Fruit fly (Drosophila melanogaster) whole organism, embryonic: ENCODE results near the gene CG13144.
A peak's percentile ranks its signal among the peaks of the same experiment; 100 is the strongest.

ENCODE experiments used
- Awh ChIP-seq: fragments of 200-800 bp; sonication (Bioruptor generic); IDR thresholded peaks from 2 replicates; pipeline ENCODE4, ENCODE4 v1.3.6; 2022; ENCODE audit warnings: missing biosample characterization, missing genetic modification characterization
- BtbVII ChIP-seq: fragments of 200-800 bp; sonication (Bioruptor generic); optimal IDR thresholded peaks from 3 replicates; lab custom pipeline; 2017; ENCODE audit warnings: missing biosample characterization, mild to moderate bottlenecking, missing genetic modification characterization
- CG10543 ChIP-seq: fragments of 200-800 bp; sonication (Bioruptor generic); optimal IDR thresholded peaks from 3 replicates; lab custom pipeline; 2017; ENCODE audit warnings: missing biosample characterization, mild to moderate bottlenecking, missing genetic modification characterization, moderate library complexity
- CG11695 ChIP-seq: fragments of 200-800 bp; sonication (Bioruptor generic); IDR thresholded peaks from 3 replicates; pipeline ENCODE4 v1.3.6; 2022; ENCODE audit warnings: missing biosample characterization, missing genetic modification characterization
- CG12071 ChIP-seq: fragments of 200-800 bp; sonication (Bioruptor generic); optimal IDR thresholded peaks from 3 replicates; lab custom pipeline; 2018; ENCODE audit warnings: missing biosample characterization, mild to moderate bottlenecking, missing genetic modification characterization
- CG12659 ChIP-seq: fragments of 200-800 bp; sonication (Bioruptor generic); optimal IDR thresholded peaks from 3 replicates; lab custom pipeline; 2017; ENCODE audit warnings: mild to moderate bottlenecking, missing biosample characterization, missing genetic modification reagents, missing genetic modification characterization
- CG12769 ChIP-seq: fragments of 200-800 bp; sonication (Bioruptor generic); optimal IDR thresholded peaks from 2 replicates; lab custom pipeline; 2019; ENCODE audit warnings: missing biosample characterization, mild to moderate bottlenecking, missing genetic modification characterization, moderate library complexity
- CG14014 ChIP-seq: fragments of 200-800 bp; sonication (Bioruptor generic); IDR thresholded peaks from 2 replicates; pipeline ENCODE4 v1.3.6; 2022; ENCODE audit warnings: missing biosample characterization, missing genetic modification characterization
- CG14441 ChIP-seq: fragments of 200-800 bp; sonication (Bioruptor generic); IDR thresholded peaks from 2 replicates; pipeline ENCODE4 v1.3.6; 2022; ENCODE audit warnings: missing biosample characterization, missing genetic modification characterization
- CG14860 ChIP-seq: fragments of 200-800 bp; sonication (Bioruptor generic); IDR thresholded peaks from 3 replicates; pipeline ENCODE4 v1.3.6; 2022; ENCODE audit warnings: missing biosample characterization, missing genetic modification characterization; ENCODE audit not compliant: partially characterized antibody
- CG15479 ChIP-seq: fragments of 200-800 bp; sonication (Bioruptor generic); optimal IDR thresholded peaks from 3 replicates; lab custom pipeline; 2019; ENCODE audit warnings: missing biosample characterization, mild to moderate bottlenecking, missing genetic modification characterization, moderate library complexity
- CG2116 ChIP-seq: fragments of 200-800 bp; sonication (Bioruptor generic); optimal IDR thresholded peaks from 3 replicates; lab custom pipeline; 2018; ENCODE audit warnings: missing biosample characterization, mild to moderate bottlenecking, missing genetic modification characterization
- CG3163 ChIP-seq: fragments of 200-800 bp; sonication (Bioruptor generic); optimal IDR thresholded peaks from 3 replicates; lab custom pipeline; 2016; ENCODE audit warnings: missing biosample characterization, missing genetic modification characterization
- CG33557 ChIP-seq: fragments of 200-800 bp; sonication (Bioruptor generic); optimal IDR thresholded peaks from 2 replicates; lab custom pipeline; 2019; ENCODE audit warnings: missing biosample characterization, mild to moderate bottlenecking, missing genetic modification characterization, moderate library complexity
- CG4360 ChIP-seq: fragments of 200-800 bp; sonication (Bioruptor generic); IDR thresholded peaks from 2 replicates; pipeline ENCODE4 v1.3.6; 2022; ENCODE audit warnings: missing biosample characterization, missing genetic modification characterization
- CG5245 ChIP-seq: fragments of 200-800 bp; sonication (Bioruptor generic); optimal IDR thresholded peaks from 3 replicates; lab custom pipeline; 2016; ENCODE audit warnings: missing biosample characterization, missing genetic modification characterization
- CG6683 ChIP-seq: fragments of 200-800 bp; sonication (Bioruptor generic); optimal IDR thresholded peaks from 2 replicates; lab custom pipeline; 2017; ENCODE audit warnings: missing biosample characterization, mild to moderate bottlenecking, missing genetic modification characterization, missing genetic modification reagents
- CG6813 ChIP-seq: fragments of 200-800 bp; sonication (Bioruptor generic); optimal IDR thresholded peaks from 2 replicates; lab custom pipeline; 2017; ENCODE audit warnings: missing biosample characterization, missing genetic modification characterization, mild to moderate bottlenecking, moderate library complexity, missing genetic modification reagents
- CG7357 ChIP-seq: fragments of 200-800 bp; sonication (Bioruptor generic); IDR thresholded peaks from 3 replicates; pipeline ENCODE4 v1.3.6; 2022; ENCODE audit warnings: missing biosample characterization, missing genetic modification characterization
- CG7372 ChIP-seq: fragments of 200-800 bp; sonication (Bioruptor generic); IDR thresholded peaks from 2 replicates; pipeline ENCODE4 v1.3.6; 2022; ENCODE audit warnings: missing biosample characterization, missing genetic modification characterization
- CG7745 ChIP-seq: fragments of 200-800 bp; sonication (Bioruptor generic); optimal IDR thresholded peaks from 2 replicates; lab custom pipeline; 2018; ENCODE audit warnings: missing biosample characterization, mild to moderate bottlenecking, missing genetic modification characterization, moderate library complexity
- CG7987 ChIP-seq: fragments of 200-800 bp; sonication (Bioruptor generic); optimal IDR thresholded peaks from 2 replicates; lab custom pipeline; 2018; ENCODE audit warnings: missing biosample characterization, mild to moderate bottlenecking, missing genetic modification characterization, moderate library complexity
- Doc2 ChIP-seq: fragments of 200-800 bp; sonication (Bioruptor generic); IDR thresholded peaks from 2 replicates; pipeline ENCODE4 v1.3.6; 2022; ENCODE audit warnings: missing biosample characterization, missing genetic modification characterization
- E2f2 ChIP-seq: fragments of 200-800 bp; sonication (Bioruptor generic); IDR thresholded peaks from 2 replicates; pipeline ENCODE4 v1.3.6; 2022; ENCODE audit warnings: missing biosample characterization, missing genetic modification characterization
- H2.0 ChIP-seq: fragments of 200-800 bp; sonication (Bioruptor generic); IDR thresholded peaks from 2 replicates; pipeline ENCODE4 v1.3.6; 2022; ENCODE audit warnings: missing biosample characterization, missing genetic modification characterization
- Max ChIP-seq: fragments of 200-800 bp; sonication (Bioruptor generic); optimal IDR thresholded peaks from 2 replicates; lab custom pipeline; 2016; ENCODE audit warnings: missing biosample characterization, mild to moderate bottlenecking, missing genetic modification characterization
- NK7.1 ChIP-seq: fragments of 200-800 bp; sonication (Bioruptor generic); optimal IDR thresholded peaks from 3 replicates; lab custom pipeline; 2016; ENCODE audit warnings: missing biosample characterization, missing genetic modification characterization
- Oaz ChIP-seq: fragments of 200-800 bp; sonication (Bioruptor generic); IDR thresholded peaks from 2 replicates; pipeline ENCODE4 v1.3.6; 2022; ENCODE audit warnings: missing biosample characterization, missing genetic modification characterization
- Pdp1 ChIP-seq, 2 experiments: fragments of 200-800 bp; sonication (Bioruptor generic); optimal IDR thresholded peaks; 3 replicates each; lab custom pipeline; 2016; ENCODE audit warnings: missing biosample characterization in 2 of 2, missing genetic modification characterization in 2 of 2, mild to moderate bottlenecking in 1 of 2, moderate library complexity in 1 of 2
- Rfx ChIP-seq: fragments of 200-800 bp; sonication (Bioruptor generic); IDR thresholded peaks from 2 replicates; pipeline ENCODE4 v1.3.6; 2022; ENCODE audit warnings: missing biosample characterization, missing genetic modification characterization
- caup ChIP-seq: fragments of 200-800 bp; sonication (Bioruptor generic); optimal IDR thresholded peaks from 3 replicates; lab custom pipeline; 2017; ENCODE audit warnings: missing biosample characterization, mild to moderate bottlenecking, missing genetic modification characterization, moderate library complexity; ENCODE audit not compliant: severe bottlenecking
- emc ChIP-seq: fragments of 200-800 bp; sonication (Bioruptor generic); optimal IDR thresholded peaks from 2 replicates; lab custom pipeline; 2016; ENCODE audit warnings: missing biosample characterization, missing genetic modification characterization
- eve ChIP-seq, 2 experiments: fragments of >200 bp; optimal IDR thresholded peaks; 2 replicates each; lab custom pipeline; 2017; ENCODE audit warnings: missing biosample characterization in 2 of 2, missing genetic modification characterization in 2 of 2
- gfzf ChIP-seq: fragments of 200-800 bp; sonication (Bioruptor generic); optimal IDR thresholded peaks from 2 replicates; lab custom pipeline; 2016; ENCODE audit warnings: missing biosample characterization, mild to moderate bottlenecking, missing genetic modification characterization, moderate library complexity
- her ChIP-seq: fragments of 200-800 bp; sonication (Bioruptor generic); optimal IDR thresholded peaks from 2 replicates; lab custom pipeline; 2016; ENCODE audit warnings: missing biosample characterization, missing genetic modification characterization
- ind ChIP-seq: fragments of 200-800 bp; sonication (Bioruptor generic); optimal IDR thresholded peaks from 3 replicates; lab custom pipeline; 2016; ENCODE audit warnings: missing biosample characterization, missing genetic modification characterization
- lab ChIP-seq: fragments of 200-800 bp; sonication (Bioruptor generic); optimal IDR thresholded peaks from 3 replicates; lab custom pipeline; 2017; ENCODE audit warnings: missing biosample characterization, missing genetic modification characterization, mild to moderate bottlenecking, moderate library complexity, missing genetic modification reagents
- mirr ChIP-seq: fragments of 200-800 bp; sonication (Bioruptor generic); optimal IDR thresholded peaks from 3 replicates; lab custom pipeline; 2018; ENCODE audit warnings: missing biosample characterization, mild to moderate bottlenecking, missing genetic modification characterization
- onecut ChIP-seq: fragments of 200-800 bp; sonication (Bioruptor generic); IDR thresholded peaks from 2 replicates; pipeline ENCODE4 v1.3.6; 2022; ENCODE audit warnings: missing biosample characterization, missing genetic modification characterization
- org-1 ChIP-seq: fragments of 200-800 bp; sonication (Bioruptor generic); optimal IDR thresholded peaks from 2 replicates; lab custom pipeline; 2017; ENCODE audit warnings: missing biosample characterization, missing genetic modification characterization
- pan ChIP-seq, 4 experiments: fragments of >200 bp in 3 of 4; fragments of 200-800 bp in 1 of 4; sonication (Bioruptor generic) in 1 of 4; optimal IDR thresholded peaks in 3 of 4; IDR thresholded peaks in 1 of 4; 2 replicates each; pipeline versions ENCODE4 v1.3.6 to Lab custom; 2017 to 2022; ENCODE audit warnings: missing biosample characterization in 2 of 4, missing genetic modification characterization in 2 of 4, mixed read lengths in 1 of 4
- pros ChIP-seq: fragments of 200-800 bp; sonication (Bioruptor generic); optimal IDR thresholded peaks from 3 replicates; lab custom pipeline; 2019; ENCODE audit warnings: missing biosample characterization, mild to moderate bottlenecking, missing genetic modification characterization, moderate library complexity
- rib ChIP-seq: fragments of 200-800 bp; sonication (Bioruptor generic); IDR thresholded peaks from 2 replicates; pipeline ENCODE4 v1.3.6; 2022; ENCODE audit warnings: missing biosample characterization, missing genetic modification characterization
- sd ChIP-seq: fragments of 200-800 bp; sonication (Bioruptor generic); optimal IDR thresholded peaks from 3 replicates; lab custom pipeline; 2018; ENCODE audit warnings: missing biosample characterization, mild to moderate bottlenecking, missing genetic modification characterization, moderate library complexity
- so ChIP-seq: fragments of 200-800 bp; sonication (Bioruptor generic); IDR thresholded peaks from 3 replicates; pipeline ENCODE4 v1.3.6; 2022; ENCODE audit warnings: missing biosample characterization, missing genetic modification characterization
- vnd ChIP-seq: fragments of 200-800 bp; sonication (Bioruptor generic); IDR thresholded peaks from 3 replicates; pipeline ENCODE4 v1.3.6; 2022; ENCODE audit warnings: missing biosample characterization, missing genetic modification characterization; ENCODE audit not compliant: partially characterized antibody

Gene CG13144

DNA sequence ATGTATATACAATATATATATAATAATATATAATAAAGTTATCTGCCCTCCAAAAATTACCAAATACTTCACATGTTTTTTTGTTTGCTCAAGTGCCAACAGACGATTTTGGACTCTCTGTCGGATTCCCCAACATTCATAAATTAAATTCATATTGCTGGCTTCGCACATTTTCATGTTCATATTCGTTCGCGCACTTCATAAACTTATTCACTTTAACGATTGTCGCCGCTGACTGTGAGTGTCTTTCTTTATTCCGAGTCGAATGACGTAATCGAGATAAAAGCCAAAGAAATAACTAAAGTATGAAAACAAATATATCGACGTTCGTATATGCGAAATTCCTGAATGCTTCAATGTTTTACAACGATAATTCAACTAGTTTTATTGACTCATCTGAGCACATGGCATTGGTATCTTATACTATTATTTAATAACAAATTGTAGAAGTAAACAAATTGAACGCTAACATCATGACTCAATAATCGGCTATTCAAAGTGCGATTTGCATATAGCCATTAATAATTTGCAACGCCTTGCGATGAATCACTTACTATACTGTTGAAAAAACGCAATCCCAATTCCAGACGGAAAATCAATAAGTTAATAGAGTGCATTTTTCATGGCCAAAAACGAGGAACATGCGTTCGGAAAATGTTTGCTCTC is 9.2 kb upstream of the CG13144 start:
- TF ChIP-seq CG6683 (GFP tag; lab: Kevin White, UChicago), result no peak
- TF ChIP-seq BtbVII (GFP tag; lab: Kevin White, UChicago), result peak; percentile 7
- peak in 1 of 2 experiments; percentile 23 for TF ChIP-seq Pdp1 (GFP tag; optimal IDR thresholded peaks at IDR 0.05; lab: Kevin White, UChicago)
- TF ChIP-seq eve (GFP tag; optimal IDR thresholded peaks at IDR 0.05; lab: Kevin White, UChicago), result peak in 1 of 2 experiments; percentile 33
- no peak for TF ChIP-seq CG2116 (GFP tag; lab: Kevin White, UChicago)
- TF ChIP-seq onecut, result peak; percentile 40; the same call in 1 of the 2 replicates
- TF ChIP-seq Oaz, result no peak
- peak; percentile 54 for TF ChIP-seq sd
- TF ChIP-seq pros (GFP tag; lab: Kevin White, UChicago), result no peak

DNA sequence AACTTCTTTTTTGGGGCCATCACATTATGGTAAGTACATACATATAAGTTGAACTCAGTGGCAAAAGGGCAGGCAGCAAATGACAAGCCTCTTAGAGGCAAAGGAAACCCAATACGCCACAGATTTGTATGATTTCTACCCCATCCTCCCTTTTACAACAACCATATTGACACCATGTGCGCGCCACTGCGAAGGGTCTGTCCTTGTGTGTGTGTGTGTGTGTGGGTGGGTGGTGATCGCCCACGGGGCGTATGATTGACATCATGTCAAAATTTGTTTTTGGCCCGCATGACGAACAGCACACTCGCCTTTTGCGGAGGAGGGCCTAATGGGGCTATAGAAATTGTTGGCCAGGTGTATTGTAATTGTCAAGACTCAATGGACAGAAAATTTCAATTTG is 8.4 kb upstream of the CG13144 start:
- peak; percentile 67; the same call in 1 of the 3 replicates for TF ChIP-seq so (GFP tag; lab: Robert Waterston, UW)
- TF ChIP-seq gfzf (GFP tag; lab: Kevin White, UChicago), result no peak
- no peak for TF ChIP-seq pan (optimal IDR thresholded peaks at IDR 0.05; lab: Kevin White, UChicago)
- no peak for TF ChIP-seq pan (GFP tag; optimal IDR thresholded peaks at IDR 0.05 in 1 of 2, IDR thresholded peaks at IDR 0.05 in 1 of 2)
- TF ChIP-seq Rfx (GFP tag; lab: Robert Waterston, UW), result 0 out of 2 replicates have a peak, but pooled peaks have one; percentile 12
- no peak for TF ChIP-seq her (GFP tag; lab: Kevin White, UChicago)
- TF ChIP-seq CG6813 (GFP tag; lab: Kevin White, UChicago), result peak; percentile 2
- TF ChIP-seq CG33557 (GFP tag; lab: Kevin White, UChicago), result no peak
- peak; percentile 33; the same call in 1 of the 2 replicates for TF ChIP-seq CG7372
- peak; percentile 17 for TF ChIP-seq E2f2 (GFP tag; lab: Robert Waterston, UW)
- no peak for TF ChIP-seq H2.0 (GFP tag; lab: Robert Waterston, UW)
- TF ChIP-seq NK7.1, result no peak
- TF ChIP-seq CG4360 (GFP tag; lab: Robert Waterston, UW), result peak; percentile 84
- TF ChIP-seq emc (GFP tag; lab: Kevin White, UChicago), result no peak
- no peak for TF ChIP-seq CG14860 (GFP tag; lab: Robert Waterston, UW)
- TF ChIP-seq caup, result no peak
- no peak for TF ChIP-seq Doc2 (GFP tag; lab: Robert Waterston, UW)
- TF ChIP-seq CG10543, result peak; percentile 44
- no peak for TF ChIP-seq CG7357 (GFP tag; lab: Robert Waterston, UW)
- TF ChIP-seq CG12769 (tag; lab: Kevin White, UChicago), result peak; percentile 15
- TF ChIP-seq lab (GFP tag; lab: Kevin White, UChicago), result peak; percentile 48
- TF ChIP-seq ind, result no peak
- TF ChIP-seq CG7987 (GFP tag; lab: Kevin White, UChicago), result peak; percentile 12
- TF ChIP-seq org-1, result peak; percentile 4
- TF ChIP-seq CG14014 (GFP tag; lab: Robert Waterston, UW), result 0 out of 2 replicates have a peak, but pooled peaks have one; percentile 17
- TF ChIP-seq Pdp1 (GFP tag; optimal IDR thresholded peaks at IDR 0.05; lab: Kevin White, UChicago), result no peak
- 0 out of 3 replicates have a peak, but pooled peaks have one; percentile 26 for TF ChIP-seq CG11695 (GFP tag; lab: Robert Waterston, UW)
- peak; percentile 30; the same call in 1 of the 2 replicates for TF ChIP-seq Awh (GFP tag; lab: Robert Waterston, UW)
- no peak for TF ChIP-seq vnd (GFP tag; lab: Robert Waterston, UW)
- no peak for TF ChIP-seq CG15479 (GFP tag; lab: Kevin White, UChicago)
- TF ChIP-seq rib (GFP tag; lab: Robert Waterston, UW), result peak; percentile 37; the same call in 1 of the 2 replicates
- TF ChIP-seq CG12659 (GFP tag; lab: Kevin White, UChicago), result peak; percentile 9
- TF ChIP-seq CG3163 (GFP tag; lab: Kevin White, UChicago), result no peak
- TF ChIP-seq CG14441 (GFP tag; lab: Robert Waterston, UW), result 0 out of 2 replicates have a peak, but pooled peaks have one; percentile 27
- TF ChIP-seq Max (GFP tag; lab: Kevin White, UChicago), result no peak
- peak; percentile 58 for TF ChIP-seq mirr (GFP tag; lab: Kevin White, UChicago)
- TF ChIP-seq CG7745 (tag; lab: Kevin White, UChicago), result no peak
- TF ChIP-seq CG12071, result peak; percentile 30
- TF ChIP-seq CG5245 (GFP tag; lab: Kevin White, UChicago), result no peak
- TF ChIP-seq BtbVII (GFP tag; lab: Kevin White, UChicago), result peak; percentile 53
